Worm (Caenorhabditis elegans): ENCODE data around the gene K02E2.8.

ce11 chrV:20386942-20387341 lies 20.2 kb upstream of the K02E2.8 start, which contains the start of gene K02E2.7:
- TF ChIP-seq mdl-1 (tag; optimal IDR thresholded peaks at IDR 0.05) (no peak), ZK546.5 (tag; optimal IDR thresholded peaks at IDR 0.05) (no peak), snpc-4 (tag; optimal IDR thresholded peaks at IDR 0.05) (no peak), lsy-2 (tag; optimal IDR thresholded peaks at IDR 0.05) (no peak), zag-1 (tag; optimal IDR thresholded peaks at IDR 0.05) (no peak), elt-1 (tag; optimal IDR thresholded peaks at IDR 0.05) (no peak), ceh-82 (tag; optimal IDR thresholded peaks at IDR 0.05) (no peak), blmp-1 (tag; optimal IDR thresholded peaks at IDR 0.05; ENCODE audit: insufficient read depth) (no peak), egl-27 (tag; optimal IDR thresholded peaks at IDR 0.05) (no peak)

Measured in whole organism, L2 larva.